Fruit fly (Drosophila melanogaster): ENCODE results near the gene Lcp65Ae.

- TF ChIP-seq CG10669 (GFP tag; optimal IDR thresholded peaks at IDR 0.05) (no peak), cyc (GFP tag; optimal IDR thresholded peaks at IDR 0.05) (no peak), acj6 (GFP tag; optimal IDR thresholded peaks at IDR 0.05) (no peak), CG6163 (GFP tag; IDR thresholded peaks at IDR 0.05) (no peak), topi (GFP tag; optimal IDR thresholded peaks at IDR 0.05) (no peak), achi (GFP tag; optimal IDR thresholded peaks at IDR 0.05) (no peak), Eip75B (GFP tag; optimal IDR thresholded peaks at IDR 0.05) (no peak), Sox102F (GFP tag; optimal IDR thresholded peaks at IDR 0.05) (no peak)
Measured at dm6 chr3L:6105435-6105834, 32.5 kb downstream of the Lcp65Ae start.
